Fruit fly (Drosophila melanogaster): ENCODE measurements around the gene Ice2.

Ice2 gene

DNA sequence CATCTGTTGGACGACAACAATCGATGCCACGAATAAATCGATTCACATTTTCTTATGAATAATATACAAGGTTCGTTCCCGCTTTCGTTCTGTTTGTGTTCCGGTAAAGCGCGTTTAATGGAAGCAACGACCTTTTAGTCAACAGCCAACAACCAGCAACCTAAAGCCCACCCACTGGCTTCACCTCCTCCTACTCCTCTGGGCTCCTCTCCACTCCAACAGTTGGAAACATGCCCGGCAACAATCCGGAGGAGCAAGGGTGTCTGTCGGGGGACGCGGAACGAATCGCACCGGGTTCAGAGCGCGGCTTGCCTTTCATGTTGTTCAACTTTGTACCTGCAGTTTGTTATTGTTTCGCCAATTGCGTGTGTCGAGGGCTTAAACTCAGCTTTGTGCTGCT is 5.8 kb upstream of the Ice2 start:
- TF ChIP-seq CG1620 (GFP tag; optimal IDR thresholded peaks at IDR 0.05): no peak
- no peak for TF ChIP-seq ovo (GFP tag; optimal IDR thresholded peaks at IDR 0.05)
- no peak for TF ChIP-seq CG11617 (GFP tag; optimal IDR thresholded peaks at IDR 0.05)
- TF ChIP-seq cic (GFP tag; optimal IDR thresholded peaks at IDR 0.05): no peak
- no peak for TF ChIP-seq toe (GFP tag; optimal IDR thresholded peaks at IDR 0.05)
- TF ChIP-seq CG33017 (tag; optimal IDR thresholded peaks at IDR 0.05): no peak

DNA sequence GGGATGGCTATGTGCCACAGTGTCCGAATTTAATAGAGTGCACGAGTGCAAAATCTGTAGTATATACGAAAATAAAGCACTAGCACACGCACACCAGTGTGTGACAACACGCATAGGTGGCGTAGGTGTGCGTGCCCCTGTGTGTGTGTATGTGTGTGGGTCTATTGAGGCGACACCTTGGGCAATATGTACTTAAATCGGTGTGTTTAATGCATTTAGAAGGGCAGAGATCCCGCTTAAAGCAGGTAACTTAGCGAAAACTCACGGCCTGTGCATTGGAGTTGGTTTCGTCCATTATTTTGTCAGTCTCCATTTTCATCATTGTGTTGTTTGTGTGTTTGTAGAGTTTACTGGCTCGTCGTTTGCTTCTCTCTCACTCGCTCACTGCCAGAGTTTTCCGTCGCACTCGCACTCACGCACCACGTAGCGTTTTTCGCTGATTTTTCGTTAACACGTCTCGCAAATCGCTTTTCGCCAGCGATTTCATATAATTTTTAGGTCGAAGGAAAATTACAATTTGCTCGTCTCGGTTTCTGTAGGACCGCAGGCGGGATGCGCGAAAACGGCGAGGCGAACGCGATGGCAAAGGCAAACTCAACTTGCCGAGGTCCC is 3.2 kb upstream of the Ice2 start:
- peak; percentile 7 for TF ChIP-seq bab1 (GFP tag; optimal IDR thresholded peaks at IDR 0.05)
- peak; percentile 27 for TF ChIP-seq tj (GFP tag; optimal IDR thresholded peaks at IDR 0.05)
- TF ChIP-seq cic (GFP tag; optimal IDR thresholded peaks at IDR 0.05): no peak

DNA sequence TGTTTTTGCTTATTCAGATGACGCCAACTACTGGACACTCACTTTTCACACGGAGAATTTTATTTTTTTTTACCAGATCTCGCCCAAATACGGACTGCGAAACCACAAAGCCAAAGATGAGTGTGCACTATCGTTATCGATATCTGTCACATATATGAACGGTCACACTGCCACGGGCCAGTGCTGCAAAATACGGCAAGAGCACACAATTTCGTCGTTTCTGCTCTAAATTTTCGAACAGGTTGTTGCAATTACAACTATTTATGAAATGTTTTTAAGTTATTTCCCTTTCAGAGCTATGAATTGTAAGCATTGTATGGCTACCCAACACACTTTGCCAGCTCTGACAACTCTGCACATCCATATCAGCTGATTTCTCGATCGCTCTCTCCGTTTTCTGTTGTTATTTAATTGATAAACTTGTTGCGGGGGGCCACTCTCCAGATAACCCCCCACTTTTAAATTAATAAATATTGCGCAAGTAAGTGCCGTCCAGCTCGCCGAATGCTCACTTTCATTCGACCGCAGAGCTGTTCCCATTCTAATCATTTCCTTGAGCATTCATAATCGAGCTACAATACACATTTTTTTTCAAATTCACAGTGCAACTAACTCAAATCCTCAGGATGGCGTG is 2.5 kb upstream of the Ice2 start, which contains the start of the genes slmb and CG5793:
Gene slmb, minus strand, starts transcription at position 134 of the 634 bp plus-strand sequence.
Gene CG5793, plus strand, starts transcription at position 222 of the 634 bp plus-strand sequence.
- TF ChIP-seq CG11617 (GFP tag; optimal IDR thresholded peaks at IDR 0.05) (peak; percentile 71), CG7101 (tag; optimal IDR thresholded peaks at IDR 0.05) (peak; percentile 78), Hr96 (GFP tag; optimal IDR thresholded peaks at IDR 0.05) (no peak), Crg-1 (GFP tag; optimal IDR thresholded peaks at IDR 0.05) (peak; percentile 86), kay (GFP tag; ENCODE audit: borderline replicate concordance) (no peak), CG14711 (tag; optimal IDR thresholded peaks at IDR 0.05) (peak; percentile 98), Mnt (GFP tag; optimal IDR thresholded peaks at IDR 0.05) (peak; percentile 70), ovo (GFP tag; optimal IDR thresholded peaks at IDR 0.05) (peak; percentile 67), CG1620 (GFP tag; optimal IDR thresholded peaks at IDR 0.05) (peak; percentile 71), toe (GFP tag; optimal IDR thresholded peaks at IDR 0.05) (no peak), bab1 (GFP tag; optimal IDR thresholded peaks at IDR 0.05) (peak; percentile 62), Clk (GFP tag; optimal IDR thresholded peaks at IDR 0.05) (peak; percentile 27), CG5204 (GFP tag; optimal IDR thresholded peaks at IDR 0.05) (no peak), CG33017 (tag; optimal IDR thresholded peaks at IDR 0.05) (peak; percentile 45), pad (GFP tag; optimal IDR thresholded peaks at IDR 0.05) (peak; percentile 74), tj (GFP tag; optimal IDR thresholded peaks at IDR 0.05) (peak; percentile 29), CG12768 (GFP tag; optimal IDR thresholded peaks at IDR 0.05) (peak; percentile 20), CG7045 (GFP tag; optimal IDR thresholded peaks at IDR 0.05) (peak; percentile 24), cnc (optimal IDR thresholded peaks at IDR 0.05) (peak in 1 of 2 experiments; percentile 87), cic (GFP tag; optimal IDR thresholded peaks at IDR 0.05) (peak; percentile 64)

DNA sequence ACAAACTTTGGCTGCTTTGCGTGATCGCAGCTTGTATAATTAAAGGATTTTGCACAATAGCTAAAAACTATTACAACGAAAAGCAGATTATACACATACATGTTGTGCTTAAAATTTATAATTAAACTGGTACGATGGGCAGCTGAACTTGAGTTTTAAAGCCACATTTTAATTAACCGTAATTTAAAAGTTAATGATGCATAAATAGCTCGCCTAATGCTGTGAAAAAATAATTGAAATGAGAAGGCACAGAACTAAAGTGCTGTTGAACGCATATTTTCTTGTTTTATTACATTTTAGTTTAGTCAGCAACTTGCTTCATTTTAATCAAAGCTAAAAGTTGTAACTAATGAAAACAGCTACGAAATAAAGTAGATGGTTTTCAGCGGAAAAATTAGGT is 399 bp upstream of the Ice2 start, which contains the start of gene Obp93a:
Gene Obp93a, minus strand, starts transcription at position 101 of the 400 bp plus-strand sequence.
- TF ChIP-seq Hr96 (GFP tag; optimal IDR thresholded peaks at IDR 0.05) (no peak), CG7045 (GFP tag; optimal IDR thresholded peaks at IDR 0.05) (no peak), CG12768 (GFP tag; optimal IDR thresholded peaks at IDR 0.05) (no peak), cic (GFP tag; optimal IDR thresholded peaks at IDR 0.05) (no peak), CG5204 (GFP tag; optimal IDR thresholded peaks at IDR 0.05) (no peak)

DNA sequence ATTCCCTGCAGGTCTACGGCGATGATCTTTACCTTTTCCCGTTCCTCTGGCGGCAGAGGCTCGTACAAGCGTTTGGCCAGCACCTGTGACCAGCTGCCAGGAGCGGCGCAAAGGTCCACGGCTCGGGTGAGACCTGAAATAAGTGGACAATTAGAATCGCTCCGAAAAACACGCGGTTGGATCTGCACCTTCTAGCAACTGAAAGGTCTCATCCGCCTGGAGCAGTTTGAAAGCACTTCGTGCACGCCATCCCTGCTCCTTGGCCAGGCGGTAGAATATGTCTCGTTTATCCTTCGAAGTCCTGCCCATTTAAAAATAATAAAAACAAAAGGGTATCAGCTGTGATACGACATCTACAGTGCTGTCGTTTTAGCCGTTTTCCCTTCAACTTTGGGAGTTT is 3.5 kb downstream of the Ice2 start, which contains the start of gene Trm7-34:
Gene Trm7-34, minus strand, starts transcription at position 365 of the 400 bp plus-strand sequence.
- TF ChIP-seq CG11617 (GFP tag; optimal IDR thresholded peaks at IDR 0.05): no peak
- TF ChIP-seq Crg-1 (GFP tag; optimal IDR thresholded peaks at IDR 0.05): no peak
- no peak for TF ChIP-seq CG5204 (GFP tag; optimal IDR thresholded peaks at IDR 0.05)
- no peak for TF ChIP-seq CG1620 (GFP tag; optimal IDR thresholded peaks at IDR 0.05)
- TF ChIP-seq cnc (optimal IDR thresholded peaks at IDR 0.05): no peak
- no peak for TF ChIP-seq cic (GFP tag; optimal IDR thresholded peaks at IDR 0.05)
- no peak for TF ChIP-seq pad (GFP tag; optimal IDR thresholded peaks at IDR 0.05)
- TF ChIP-seq toe (GFP tag; optimal IDR thresholded peaks at IDR 0.05): no peak
- no peak for TF ChIP-seq CG12768 (GFP tag; optimal IDR thresholded peaks at IDR 0.05)
- TF ChIP-seq CG33017 (tag; optimal IDR thresholded peaks at IDR 0.05): no peak
- TF ChIP-seq Mnt (GFP tag; optimal IDR thresholded peaks at IDR 0.05): no peak
- TF ChIP-seq ovo (GFP tag; optimal IDR thresholded peaks at IDR 0.05): no peak
- no peak for TF ChIP-seq CG14711 (tag; optimal IDR thresholded peaks at IDR 0.05)
- TF ChIP-seq CG7101 (tag; optimal IDR thresholded peaks at IDR 0.05): no peak
- no peak for TF ChIP-seq Hr96 (GFP tag; optimal IDR thresholded peaks at IDR 0.05)
- no peak for TF ChIP-seq kay (GFP tag; ENCODE audit: borderline replicate concordance)

DNA sequence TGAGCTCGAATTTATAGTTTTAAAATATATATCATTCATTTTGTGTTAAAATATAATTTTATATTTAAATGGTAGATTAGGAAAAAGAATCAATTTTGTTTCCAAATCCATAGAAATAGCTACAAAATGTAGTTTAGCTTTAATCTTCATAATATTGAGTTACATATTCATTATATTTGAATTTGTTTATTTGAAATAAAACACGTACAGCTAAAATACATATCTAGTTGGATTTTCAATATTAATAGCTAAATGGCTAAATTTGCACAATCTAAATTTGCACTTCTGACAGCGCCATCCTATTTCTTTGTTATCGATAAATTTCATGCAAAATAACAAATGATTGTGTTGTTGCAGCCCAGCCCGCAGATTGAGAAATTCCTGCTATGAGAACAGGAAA is 3.9 kb downstream of the Ice2 start, which contains the start of gene Usp8:
Gene Usp8, plus strand, starts transcription at position 312 of the 400 bp plus-strand sequence.
- TF ChIP-seq Crg-1 (GFP tag; optimal IDR thresholded peaks at IDR 0.05): no peak
- TF ChIP-seq Mnt (GFP tag; optimal IDR thresholded peaks at IDR 0.05): no peak
- TF ChIP-seq pad (GFP tag; optimal IDR thresholded peaks at IDR 0.05): peak; percentile 26
- peak; percentile 31 for TF ChIP-seq CG14711 (tag; optimal IDR thresholded peaks at IDR 0.05)
- TF ChIP-seq CG7045 (GFP tag; optimal IDR thresholded peaks at IDR 0.05): peak; percentile 13
- peak; percentile 22 for TF ChIP-seq CG7101 (tag; optimal IDR thresholded peaks at IDR 0.05)
- TF ChIP-seq CG1620 (GFP tag; optimal IDR thresholded peaks at IDR 0.05): no peak
- TF ChIP-seq bab1 (GFP tag; optimal IDR thresholded peaks at IDR 0.05): peak; percentile 55
- TF ChIP-seq Hr96 (GFP tag; optimal IDR thresholded peaks at IDR 0.05): no peak
- peak; percentile 66 for TF ChIP-seq CG11617 (GFP tag; optimal IDR thresholded peaks at IDR 0.05)

Data from whole organism, adult.